Fruit fly (Drosophila melanogaster): ENCODE data around the gene tal-1A.
A peak's percentile ranks its signal among the peaks of the same experiment; 100 is the strongest.

tal-1A gene

dm6 chr3R:13822602-13823220 is 9.8 kb downstream of the tal-1A start (continued):
- peak in 1 of 2 experiments; percentile 7 for TF ChIP-seq Eip74EF (GFP tag; optimal IDR thresholded peaks at IDR 0.05)
- TF ChIP-seq lov (optimal IDR thresholded peaks at IDR 0.05) = no peak
- TF ChIP-seq lov (GFP tag; IDR thresholded peaks at IDR 0.05) = no peak
- no peak for TF ChIP-seq cwo (GFP tag; optimal IDR thresholded peaks at IDR 0.05)
- no peak for TF ChIP-seq unc-4 (GFP tag; IDR thresholded peaks at IDR 0.05; ENCODE audit: partially characterized antibody)
- no peak for TF ChIP-seq dati (GFP tag; IDR thresholded peaks at IDR 0.05)
- TF ChIP-seq en (GFP tag; optimal IDR thresholded peaks at IDR 0.05) = no peak
- no peak for TF ChIP-seq Dp (GFP tag; optimal IDR thresholded peaks at IDR 0.05)
- no peak for TF ChIP-seq scrt (GFP tag; optimal IDR thresholded peaks at IDR 0.05)
- no peak for TF ChIP-seq CG4328 (GFP tag; optimal IDR thresholded peaks at IDR 0.05)
- TF ChIP-seq sr (GFP tag; IDR thresholded peaks at IDR 0.05) = no peak
- TF ChIP-seq unpg (GFP tag; optimal IDR thresholded peaks at IDR 0.05) = no peak
- TF ChIP-seq Rfx (GFP tag; IDR thresholded peaks at IDR 0.05) = no peak
- no peak for TF ChIP-seq salm (tag; optimal IDR thresholded peaks at IDR 0.05)
- no peak for TF ChIP-seq CG7745 (tag; optimal IDR thresholded peaks at IDR 0.05)
- TF ChIP-seq ewg (GFP tag; optimal IDR thresholded peaks at IDR 0.05) = no peak
- TF ChIP-seq H15 (GFP tag; IDR thresholded peaks at IDR 0.05) = no peak
- TF ChIP-seq Oaz (GFP tag; IDR thresholded peaks at IDR 0.05) = no peak
- TF ChIP-seq Trl (optimal IDR thresholded peaks at IDR 0.05) = no peak
- no peak for TF ChIP-seq Trl (GFP tag; optimal IDR thresholded peaks at IDR 0.05)
- TF ChIP-seq sens (GFP tag) = peak; percentile 41
- no peak for TF ChIP-seq bcd (GFP tag; optimal IDR thresholded peaks at IDR 0.05)
- no peak for TF ChIP-seq gro (GFP tag; optimal IDR thresholded peaks at IDR 0.05)
- no peak for TF ChIP-seq CG5245 (GFP tag; optimal IDR thresholded peaks at IDR 0.05)
- TF ChIP-seq bsh (GFP tag; optimal IDR thresholded peaks at IDR 0.05) = peak in 1 of 2 experiments; percentile 9
- no peak for TF ChIP-seq abd-A (tag; optimal IDR thresholded peaks at IDR 0.05)
- no peak for TF ChIP-seq CG18619 (GFP tag; optimal IDR thresholded peaks at IDR 0.05)
- no peak for TF ChIP-seq CG10147 (GFP tag; optimal IDR thresholded peaks at IDR 0.05)
- TF ChIP-seq fu2 (GFP tag; optimal IDR thresholded peaks at IDR 0.05) = no peak
- no peak for TF ChIP-seq CG13624 (GFP tag; optimal IDR thresholded peaks at IDR 0.05)
- no peak for TF ChIP-seq h (optimal IDR thresholded peaks at IDR 0.05)
- TF ChIP-seq CG12942 (GFP tag; optimal IDR thresholded peaks at IDR 0.05) = no peak

DNA sequence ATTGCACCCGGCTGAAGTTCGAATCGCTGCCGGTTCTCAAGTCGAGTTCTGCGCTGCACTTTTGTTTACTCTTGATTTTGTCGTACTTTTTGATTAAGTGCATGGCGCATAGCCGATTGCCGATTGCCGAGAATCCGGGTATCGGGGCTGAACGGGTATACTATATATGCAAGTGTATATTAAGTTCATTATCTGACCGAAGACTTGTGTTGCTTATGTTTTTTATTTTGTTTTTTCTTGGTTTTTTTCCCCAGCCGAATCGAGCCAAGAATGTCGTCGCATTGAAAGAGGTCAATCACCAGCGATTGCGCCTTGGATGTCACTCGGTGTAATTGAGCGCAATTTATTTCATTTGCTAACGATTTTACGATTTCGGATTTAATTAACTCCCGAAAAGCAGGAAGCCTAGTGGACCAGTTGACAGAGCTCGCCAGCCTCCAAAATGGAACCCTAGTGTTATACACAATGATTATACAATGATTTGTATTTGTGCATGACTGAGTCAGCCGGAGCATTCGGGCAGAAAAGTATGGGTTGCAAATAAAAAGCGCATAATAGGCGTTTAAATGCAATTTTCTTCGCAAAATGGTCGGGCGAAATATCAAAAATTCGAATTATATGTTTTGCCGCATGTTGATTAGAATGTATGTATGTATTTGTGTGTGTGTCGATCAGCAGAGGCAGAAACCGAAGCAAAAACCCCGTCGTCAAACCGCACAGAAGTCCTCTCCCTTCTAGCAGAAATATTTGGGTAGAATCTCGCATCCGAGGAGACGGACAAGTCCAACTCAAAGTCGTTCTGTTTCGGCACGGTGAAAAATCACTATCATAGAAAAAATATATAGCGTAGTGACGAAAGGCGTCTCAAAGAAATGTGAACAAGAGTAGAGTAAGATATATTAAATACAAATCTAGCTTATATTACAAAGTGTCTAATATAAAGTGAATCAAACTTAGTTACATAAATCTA is 15.3 kb downstream of the tal-1A start, which contains the start of gene Mst87F:
Gene Mst87F, minus strand, starts transcription at position 56 of the 970 bp plus-strand sequence.
- TF ChIP-seq CG4820 (GFP tag; optimal IDR thresholded peaks at IDR 0.05) (no peak), kay (GFP tag; optimal IDR thresholded peaks at IDR 0.05) (no peak), Xrp1 (GFP tag; IDR thresholded peaks at IDR 0.05) (no peak), bbx (GFP tag; IDR thresholded peaks at IDR 0.05; ENCODE audit: partially characterized antibody) (no peak), Dbx (GFP tag; IDR thresholded peaks at IDR 0.05) (no peak), Meics (GFP tag; optimal IDR thresholded peaks at IDR 0.05) (peak; percentile 15), nom (GFP tag; optimal IDR thresholded peaks at IDR 0.05) (peak; percentile 32), lmd (GFP tag; IDR thresholded peaks at IDR 0.05) (no peak), aop (GFP tag; IDR thresholded peaks at IDR 0.05) (no peak), Ets65A (GFP tag) (peak; percentile 26), ken (GFP tag; IDR thresholded peaks at IDR 0.05) (no peak), PHDP (tag; optimal IDR thresholded peaks at IDR 0.05) (no peak), vfl (GFP tag; optimal IDR thresholded peaks at IDR 0.05) (no peak), sens (GFP tag) (peak; percentile 57), emc (GFP tag; optimal IDR thresholded peaks at IDR 0.05) (no peak), CG16779 (GFP tag; IDR thresholded peaks at IDR 0.05) (no peak), ac (GFP tag; optimal IDR thresholded peaks at IDR 0.05) (no peak)

Data from whole organism, embryonic.